Worm (Caenorhabditis elegans) whole organism, midembryonic: ENCODE results near the gene Y59H11AR.4.

Experiments
- T22C8.4 ChIP-seq: fragments of 200-800 bp; sonication (Bioruptor generic); IDR thresholded peaks from 2 replicates; pipeline ENCODE4 v1.3.6; 2022; ENCODE audit warnings: missing genetic modification characterization, missing compliant biosample characterization
- cog-1 ChIP-seq: sonication (generic microtip); optimal IDR thresholded peaks from 2 replicates; lab custom pipeline; 2016; ENCODE audit warnings: missing genetic modification characterization, missing compliant biosample characterization
- flt-1 ChIP-seq: fragments of 200-800 bp; sonication (Bioruptor generic); IDR thresholded peaks from 2 replicates; pipeline ENCODE4 v1.3.6; 2022; ENCODE audit warnings: missing genetic modification characterization, missing compliant biosample characterization
- klf-2 ChIP-seq: fragments of 200-800 bp; sonication (Bioruptor generic); conservative IDR thresholded peaks from 2 replicates; pipeline ENCODE4 v1.3.6; 2022; ENCODE audit warnings: missing genetic modification reagents, missing genetic modification characterization, missing compliant biosample characterization
- med-1 ChIP-seq: sonication (generic microtip); optimal IDR thresholded peaks from 2 replicates; lab custom pipeline; 2017; ENCODE audit warnings: missing genetic modification characterization, mild to moderate bottlenecking, missing compliant biosample characterization, antibody characterized with exemption, missing genetic modification reagents; ENCODE audit not compliant: insufficient read depth
- ref-1 ChIP-seq: fragments of 200-800 bp; sonication (Bioruptor generic); conservative IDR thresholded peaks from 2 replicates; pipeline ENCODE4 v1.3.6; 2022; ENCODE audit warnings: missing genetic modification reagents, missing genetic modification characterization, missing compliant biosample characterization
- tab-1 ChIP-seq: fragments of 200-800 bp; sonication (Bioruptor generic); IDR thresholded peaks from 2 replicates; pipeline ENCODE4 v1.3.6; 2022; ENCODE audit warnings: missing genetic modification characterization, missing compliant biosample characterization
- ztf-23 ChIP-seq: fragments of 200-800 bp; sonication (Bioruptor generic); IDR thresholded peaks from 2 replicates; pipeline ENCODE4 v1.3.6; 2022; ENCODE audit warnings: missing genetic modification reagents, missing genetic modification characterization, missing compliant biosample characterization
- ztf-29 ChIP-seq: fragments of 200-800 bp; sonication (Bioruptor generic); IDR thresholded peaks from 2 replicates; pipeline ENCODE4 v1.3.6; 2022; ENCODE audit warnings: missing genetic modification reagents, missing genetic modification characterization, missing compliant biosample characterization

DNA sequence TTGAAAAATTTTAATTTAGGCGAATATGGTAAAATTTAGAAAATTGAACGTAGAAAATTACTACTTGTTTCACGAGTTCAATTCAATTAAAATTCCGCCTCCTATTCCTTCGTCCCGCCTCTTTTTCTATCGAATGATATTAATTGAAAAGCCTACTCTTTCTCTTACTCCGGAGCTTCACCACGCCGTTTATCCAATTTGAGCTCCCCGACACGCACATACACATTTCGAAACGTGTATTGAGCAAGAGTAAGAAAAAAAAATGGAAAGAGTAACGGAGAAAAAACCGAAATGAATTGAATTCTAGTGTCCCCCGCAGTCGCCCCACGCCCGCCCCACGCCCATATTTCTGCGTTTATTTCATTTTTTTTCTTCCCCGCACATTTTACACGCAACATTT is 25.7 kb upstream of the Y59H11AR.4 start:
- TF ChIP-seq cog-1 (tag; lab: Kevin White, UChicago) (no peak), tab-1 (GFP tag; lab: Robert Waterston, UW) (no peak), flt-1 (GFP tag; lab: Robert Waterston, UW) (no peak), T22C8.4 (GFP tag; lab: Robert Waterston, UW) (no peak), ztf-29 (GFP tag; lab: Robert Waterston, UW) (no peak), med-1 (GFP tag; lab: Kevin White, UChicago) (no peak), klf-2 (GFP tag; lab: Robert Waterston, UW) (no peak), ztf-23 (GFP tag; lab: Robert Waterston, UW) (no peak), ref-1 (GFP tag; lab: Robert Waterston, UW) (no peak)
